Worm (Caenorhabditis elegans) whole organism, young adult: ENCODE measurements around the gene F16B3.3.

Experiments
- C17E4.6 ChIP-seq: fragments of 200-800 bp; sonication (Bioruptor generic); IDR thresholded peaks from 2 replicates; pipeline ENCODE4 v1.3.6; 2022; ENCODE audit warnings: missing genetic modification reagents, missing genetic modification characterization, missing compliant biosample characterization
- F57C9.4 ChIP-seq: sonication (generic microtip); optimal IDR thresholded peaks from 2 replicates; lab custom pipeline; 2017; ENCODE audit warnings: mild to moderate bottlenecking, missing genetic modification characterization, missing compliant biosample characterization
- K11D2.4 ChIP-seq: fragments of 200-800 bp; sonication (Bioruptor generic); IDR thresholded peaks from 2 replicates; pipeline ENCODE4 v1.3.6; 2022; ENCODE audit warnings: missing genetic modification reagents, missing genetic modification characterization, missing compliant biosample characterization
- ama-1 ChIP-seq, 3 experiments: fragments of 150-350 bp in 1 of 3; sonication (generic microtip) in 2 of 3; optimal IDR thresholded peaks; 2 replicates each; lab custom pipeline; 2014 to 2018; ENCODE audit warnings: missing biosample characterization in 2 of 3, missing genetic modification characterization in 2 of 3, missing genetic modification reagents in 2 of 3
- aptf-3 ChIP-seq: fragments of 200-800 bp; sonication (Bioruptor generic); IDR thresholded peaks from 2 replicates; pipeline ENCODE4 v1.3.6; 2022; ENCODE audit warnings: missing genetic modification characterization, missing compliant biosample characterization
- atf-7 ChIP-seq: sonication (generic microtip); optimal IDR thresholded peaks from 2 replicates; lab custom pipeline; 2017; ENCODE audit warnings: mild to moderate bottlenecking, missing genetic modification characterization, missing compliant biosample characterization
- attf-5 ChIP-seq: fragments of 200-800 bp; sonication (Bioruptor generic); optimal IDR thresholded peaks from 2 replicates; lab custom pipeline; 2018; ENCODE audit warnings: mild to moderate bottlenecking, missing genetic modification characterization, missing compliant biosample characterization
- cebp-1 ChIP-seq, 2 experiments: fragments of 200-800 bp in 1 of 2; sonication (Bioruptor generic) in 1 of 2; sonication (generic microtip) in 1 of 2; IDR thresholded peaks in 1 of 2; optimal IDR thresholded peaks in 1 of 2; 2 replicates each; pipeline versions ENCODE4 v1.3.6 to Lab custom; 2017 to 2022; ENCODE audit warnings: missing compliant biosample characterization in 2 of 2, missing genetic modification characterization in 2 of 2, mild to moderate bottlenecking in 1 of 2, missing genetic modification reagents in 1 of 2, moderate library complexity in 1 of 2
- hmg-20 ChIP-seq: fragments of 200-800 bp; sonication (Bioruptor generic); IDR thresholded peaks from 2 replicates; pipeline ENCODE4 v1.3.6; 2022; ENCODE audit warnings: missing genetic modification reagents, missing genetic modification characterization, missing compliant biosample characterization
- mel-28 ChIP-seq: sonication (generic microtip); optimal IDR thresholded peaks from 2 replicates; lab custom pipeline; 2016; ENCODE audit warnings: borderline replicate concordance, mild to moderate bottlenecking, missing genetic modification characterization, missing compliant biosample characterization
- repo-1 ChIP-seq: sonication (generic microtip); optimal IDR thresholded peaks from 2 replicates; lab custom pipeline; 2017; ENCODE audit warnings: mild to moderate bottlenecking, missing genetic modification characterization, missing compliant biosample characterization
- snpc-4 ChIP-seq, 5 experiments: fragments of 150-350 bp in 1 of 5; sonication (generic microtip) in 4 of 5; optimal IDR thresholded peaks; 2 replicates each; lab custom pipeline; 2014 to 2018; ENCODE audit warnings: missing genetic modification characterization in 5 of 5, missing biosample characterization in 3 of 5, antibody characterized with exemption in 2 of 5, mild to moderate bottlenecking in 2 of 5, missing compliant biosample characterization in 2 of 5, missing genotype in 2 of 5, moderate library complexity in 2 of 5, missing genetic modification reagents in 1 of 5

ce11 chrV:1277926-1278325, 39.8 kb downstream of the F16B3.3 start:
- TF ChIP-seq aptf-3 (GFP tag; lab: Robert Waterston, UW) (no peak), attf-5 (GFP tag; lab: Kevin White, UChicago) (no peak), ama-1 (optimal IDR thresholded peaks at IDR 0.05; lab: Kevin White, UChicago) (no peak), ama-1 (GFP tag; optimal IDR thresholded peaks at IDR 0.05; lab: Kevin White, UChicago) (no peak), repo-1 (no peak), atf-7 (tag; lab: Kevin White, UChicago) (no peak), snpc-4 (GFP tag; optimal IDR thresholded peaks at IDR 0.05; lab: Kevin White, UChicago) (no peak), snpc-4 (tag; optimal IDR thresholded peaks at IDR 0.05; lab: Kevin White, UChicago) (no peak), K11D2.4 (GFP tag; lab: Robert Waterston, UW) (no peak), cebp-1 (GFP tag; IDR thresholded peaks at IDR 0.05; lab: Robert Waterston, UW) (no peak), cebp-1 (tag; optimal IDR thresholded peaks at IDR 0.05; lab: Kevin White, UChicago) (no peak), hmg-20 (GFP tag; lab: Robert Waterston, UW) (no peak), F57C9.4 (tag; lab: Kevin White, UChicago) (no peak), C17E4.6 (no peak), mel-28 (no peak)
